Worm (Caenorhabditis elegans) whole organism, L4 larva: ENCODE measurements around the gene Y22D7AL.10.

Experiments used
- F44E2.7 ChIP-seq: fragments of 200-800 bp; sonication (Bioruptor generic); IDR thresholded peaks from 2 replicates; pipeline ENCODE4 v2.1.2; 2022; ENCODE audit warnings: missing genetic modification characterization, missing compliant biosample characterization
- ctbp-1 ChIP-seq: fragments of 200-800 bp; sonication (Bioruptor generic); IDR thresholded peaks from 2 replicates; pipeline ENCODE4 v1.3.6; 2022; ENCODE audit warnings: missing genetic modification reagents, missing genetic modification characterization, missing compliant biosample characterization
- dpl-1 ChIP-seq: fragments of 150-350 bp; optimal IDR thresholded peaks from 2 replicates; lab custom pipeline; 2014; ENCODE audit warnings: missing biosample characterization, missing genetic modification reagents, missing genetic modification characterization
- egl-27 ChIP-seq: sonication (generic microtip); optimal IDR thresholded peaks from 3 replicates; lab custom pipeline; 2017; ENCODE audit warnings: missing biosample characterization, missing genetic modification reagents, missing genetic modification characterization
- lim-7 ChIP-seq: fragments of 200-800 bp; sonication (Bioruptor generic); IDR thresholded peaks from 2 replicates; pipeline ENCODE4 v1.3.6; 2022; ENCODE audit warnings: missing genetic modification characterization, missing compliant biosample characterization
- nhr-41 ChIP-seq: fragments of 200-800 bp; sonication (Bioruptor generic); IDR thresholded peaks from 2 replicates; pipeline ENCODE4 v1.3.6; 2022; ENCODE audit warnings: missing genetic modification reagents, missing genetic modification characterization, missing compliant biosample characterization
- nhr-76 ChIP-seq: fragments of 150-350 bp; optimal IDR thresholded peaks from 2 replicates; lab custom pipeline; 2014; ENCODE audit warnings: missing biosample characterization, missing genetic modification characterization
- rbr-2 ChIP-seq: sonication (generic microtip); optimal IDR thresholded peaks from 2 replicates; lab custom pipeline; 2016; ENCODE audit warnings: missing genotype, missing genetic modification characterization, missing compliant biosample characterization
- spr-1 ChIP-seq: sonication (generic microtip); optimal IDR thresholded peaks from 2 replicates; lab custom pipeline; 2016; ENCODE audit warnings: mild to moderate bottlenecking, missing genetic modification characterization, missing compliant biosample characterization
- spr-3 ChIP-seq: fragments of 200-800 bp; sonication (Bioruptor generic); optimal IDR thresholded peaks from 2 replicates; lab custom pipeline; 2018; ENCODE audit warnings: mild to moderate bottlenecking, missing genetic modification characterization, missing compliant biosample characterization
- tag-97 ChIP-seq: fragments of 200-800 bp; sonication (Bioruptor generic); IDR thresholded peaks from 2 replicates; pipeline ENCODE4 v1.3.6; 2022; ENCODE audit warnings: missing genetic modification characterization, missing compliant biosample characterization
- tra-1 ChIP-seq: fragments of 200-800 bp; sonication (Bioruptor generic); IDR thresholded peaks from 2 replicates; pipeline ENCODE4 v1.3.6; 2022; ENCODE audit warnings: missing genetic modification reagents, missing genetic modification characterization, missing compliant biosample characterization
- zip-11 ChIP-seq: fragments of 200-800 bp; sonication (Bioruptor generic); IDR thresholded peaks from 2 replicates; pipeline ENCODE4 v1.3.6; 2022; ENCODE audit warnings: missing genetic modification characterization, missing compliant biosample characterization

Gene Y22D7AL.10

DNA sequence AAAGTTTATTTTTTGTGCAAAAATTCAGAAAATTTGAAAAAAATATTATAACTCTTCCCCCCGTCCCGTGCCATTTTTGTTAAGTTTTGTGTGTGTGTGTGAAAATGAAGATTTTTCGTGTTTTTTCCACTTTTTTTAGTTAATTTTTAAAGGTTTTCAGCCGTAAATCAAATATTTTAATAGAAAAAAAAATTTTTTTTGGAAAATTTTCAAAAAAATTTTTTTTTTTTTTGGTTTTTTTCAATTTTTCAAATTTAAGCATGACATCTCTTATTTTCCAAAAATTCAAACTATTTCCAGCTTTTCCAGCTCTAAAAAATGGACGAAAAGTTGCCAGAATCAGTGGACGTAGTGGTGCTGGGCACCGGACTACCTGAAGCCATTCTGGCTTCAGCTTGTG is 48.7 kb downstream of the Y22D7AL.10 start, which contains the start of gene rep-1:
rep-1 (plus strand) TSS at position 301 of the 400 bp plus-strand sequence.
- no peak for TF ChIP-seq F44E2.7
- TF ChIP-seq lim-7 (GFP tag; lab: Robert Waterston, UW): no peak
- TF ChIP-seq spr-1: no peak
- TF ChIP-seq zip-11 (GFP tag; lab: Robert Waterston, UW): no peak
- TF ChIP-seq ctbp-1 (GFP tag; lab: Robert Waterston, UW): no peak
- TF ChIP-seq spr-3 (GFP tag; lab: Kevin White, UChicago): no peak
- no peak for TF ChIP-seq nhr-41 (GFP tag; lab: Robert Waterston, UW)
- no peak for TF ChIP-seq rbr-2 (tag; lab: Kevin White, UChicago)
- no peak for TF ChIP-seq tra-1 (GFP tag; lab: Robert Waterston, UW)
- TF ChIP-seq egl-27 (tag; lab: Kevin White, UChicago): no peak
- no peak for TF ChIP-seq dpl-1 (GFP tag; lab: Kevin White, UChicago)
- TF ChIP-seq tag-97 (GFP tag; lab: Robert Waterston, UW): no peak
- TF ChIP-seq nhr-76 (tag; lab: Kevin White, UChicago): no peak
